Fruit fly (Drosophila melanogaster): ENCODE measurements around the gene CG7914.

- TF ChIP-seq psq (optimal IDR thresholded peaks at IDR 0.05), result no peak
- no peak for TF ChIP-seq CG8478 (optimal IDR thresholded peaks at IDR 0.05)
These were observed 26.1 kb downstream of the CG7914 start, which contains the start of gene RhoGAP18B for dm6 chrX:19167032-19167568.

Measured in whole organism.